Worm (Caenorhabditis elegans) whole organism, midembryonic: ENCODE data around the gene srx-67.

Experiments used
- T22C8.4 ChIP-seq: fragments of 200-800 bp; sonication (Bioruptor generic); IDR thresholded peaks from 2 replicates; pipeline ENCODE4 v1.3.6; 2022; ENCODE audit warnings: missing genetic modification characterization, missing compliant biosample characterization
- cog-1 ChIP-seq: sonication (generic microtip); optimal IDR thresholded peaks from 2 replicates; lab custom pipeline; 2016; ENCODE audit warnings: missing genetic modification characterization, missing compliant biosample characterization
- flt-1 ChIP-seq: fragments of 200-800 bp; sonication (Bioruptor generic); IDR thresholded peaks from 2 replicates; pipeline ENCODE4 v1.3.6; 2022; ENCODE audit warnings: missing genetic modification characterization, missing compliant biosample characterization
- ref-1 ChIP-seq: fragments of 200-800 bp; sonication (Bioruptor generic); conservative IDR thresholded peaks from 2 replicates; pipeline ENCODE4 v1.3.6; 2022; ENCODE audit warnings: missing genetic modification reagents, missing genetic modification characterization, missing compliant biosample characterization
- ztf-29 ChIP-seq: fragments of 200-800 bp; sonication (Bioruptor generic); IDR thresholded peaks from 2 replicates; pipeline ENCODE4 v1.3.6; 2022; ENCODE audit warnings: missing genetic modification reagents, missing genetic modification characterization, missing compliant biosample characterization

DNA sequence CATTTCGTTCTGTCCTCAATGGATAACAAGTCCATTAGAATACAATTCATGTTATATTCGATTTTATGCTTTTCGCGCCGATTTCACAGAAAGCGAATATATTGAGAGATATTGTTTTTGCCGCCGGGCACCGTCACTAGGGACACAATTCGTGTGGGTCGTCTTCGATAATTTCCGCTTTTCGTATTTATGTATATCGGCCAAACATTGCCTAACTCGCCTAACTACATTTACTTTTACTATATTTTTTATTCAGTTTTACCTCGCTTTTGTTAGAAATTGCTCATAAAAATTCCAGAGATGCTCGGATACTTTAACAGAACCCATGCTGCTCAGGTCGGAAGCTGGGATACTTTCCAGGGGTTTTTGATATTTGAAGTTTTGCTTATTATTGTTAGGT, 21.9 kb upstream of the srx-67 start, which contains the start of gene sre-9:
- TF ChIP-seq ztf-29 (GFP tag; lab: Robert Waterston, UW) = no peak
- no peak for TF ChIP-seq flt-1
- no peak for TF ChIP-seq T22C8.4 (GFP tag; lab: Robert Waterston, UW)
- no peak for TF ChIP-seq cog-1 (tag; lab: Kevin White, UChicago)
- TF ChIP-seq ref-1 (GFP tag; lab: Robert Waterston, UW) = no peak
